Worm (Caenorhabditis elegans): ENCODE data around the gene cyp-35A5.
A peak's percentile ranks its signal among the peaks of the same experiment; 100 is the strongest.

The cyp-35A5 gene

DNA sequence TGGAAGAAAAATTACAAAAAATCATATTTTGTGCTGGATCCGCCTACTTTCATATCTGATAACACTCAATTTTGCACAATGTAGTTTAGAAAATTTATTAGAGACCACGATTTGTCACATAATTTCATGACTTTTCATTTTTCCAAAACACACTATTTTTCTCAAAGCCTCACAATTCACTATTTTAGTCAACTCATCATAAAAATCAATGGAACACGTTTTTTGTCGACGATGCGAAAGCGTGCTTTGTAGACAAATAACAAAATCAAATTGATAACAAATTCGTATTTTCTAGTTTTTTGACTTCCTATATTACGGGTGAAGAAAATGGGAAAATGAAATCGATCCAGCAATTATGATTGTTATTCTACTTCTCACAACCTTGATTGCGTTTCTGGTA, 5.7 kb downstream of the cyp-35A5 start, which contains the start of gene cyp-35B2:
cyp-35B2 (plus strand) TSS at position 301 of the 400 bp plus-strand sequence.
- TF ChIP-seq nhr-48 (tag; optimal IDR thresholded peaks at IDR 0.05): no peak
- TF ChIP-seq hlh-30 (tag; optimal IDR thresholded peaks at IDR 0.05; ENCODE audit: insufficient read depth): no peak
- peak; percentile 34 for TF ChIP-seq nhr-28 (tag; optimal IDR thresholded peaks at IDR 0.05)
- no peak for TF ChIP-seq ceh-20 (GFP tag; IDR thresholded peaks at IDR 0.05)

DNA sequence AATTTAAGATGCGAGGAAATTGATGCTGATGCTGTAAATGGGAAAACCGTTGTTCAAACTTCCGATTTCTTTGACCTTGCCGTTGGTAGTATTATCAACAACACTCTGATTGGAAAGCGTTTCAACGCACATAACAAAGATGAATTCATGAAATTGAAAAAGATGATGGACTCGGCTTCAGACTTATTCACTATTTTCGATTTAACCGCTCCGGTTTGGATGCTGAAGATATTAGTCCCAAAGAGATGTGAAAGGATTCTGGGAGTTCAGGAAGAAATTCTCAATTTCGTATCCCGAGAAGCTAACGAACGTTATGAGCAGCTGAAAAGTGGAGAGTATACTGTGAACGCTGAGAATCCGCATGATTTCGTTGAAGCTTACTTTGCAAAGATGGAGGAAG, 7.2 kb downstream of the cyp-35A5 start:
- TF ChIP-seq mxl-2 (GFP tag; conservative IDR thresholded peaks at IDR 0.05) (no peak), daf-12 (tag; optimal IDR thresholded peaks at IDR 0.05) (no peak), lim-7 (GFP tag; IDR thresholded peaks at IDR 0.05) (no peak), egl-27 (tag; optimal IDR thresholded peaks at IDR 0.05) (no peak), aha-1 (tag) (peak; percentile 97)

DNA sequence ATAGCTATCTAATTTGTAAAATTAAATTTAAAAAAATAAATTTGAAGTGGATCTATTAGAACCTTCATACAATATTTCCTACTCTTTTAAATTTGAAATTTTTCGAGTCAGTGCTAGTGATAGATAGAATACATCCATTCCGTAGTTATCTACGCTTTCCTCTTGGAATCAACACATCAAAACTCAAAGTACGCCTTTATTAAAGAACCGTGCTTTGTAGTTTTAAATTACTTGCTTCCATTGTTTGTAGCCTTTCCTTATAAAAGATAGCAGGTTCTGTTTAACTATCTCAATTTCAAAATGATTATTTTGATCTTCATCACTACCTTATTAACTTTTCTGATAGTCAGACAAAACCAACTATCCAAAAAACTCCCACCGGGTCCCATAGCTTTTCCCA, 8.9 kb downstream of the cyp-35A5 start, which contains the start of gene cyp-35B3:
cyp-35B3 (plus strand) TSS at position 301 of the 400 bp plus-strand sequence.
- TF ChIP-seq mdl-1 (tag; optimal IDR thresholded peaks at IDR 0.05): no peak
- no peak for TF ChIP-seq daf-19 (GFP tag; conservative IDR thresholded peaks at IDR 0.05)
- TF ChIP-seq D1046.2 (GFP tag; IDR thresholded peaks at IDR 0.05): no peak
- TF ChIP-seq nhr-28 (tag; optimal IDR thresholded peaks at IDR 0.05): no peak
- no peak for TF ChIP-seq tag-97 (GFP tag; IDR thresholded peaks at IDR 0.05)
- no peak for TF ChIP-seq F37D6.2 (tag; optimal IDR thresholded peaks at IDR 0.05)
- no peak for TF ChIP-seq hlh-30 (tag; optimal IDR thresholded peaks at IDR 0.05; ENCODE audit: insufficient read depth)
- no peak for TF ChIP-seq lin-29 (GFP tag; IDR thresholded peaks at IDR 0.05)
- TF ChIP-seq lin-15B (tag; optimal IDR thresholded peaks at IDR 0.05): no peak
- no peak for TF ChIP-seq snpc-4 (tag; optimal IDR thresholded peaks at IDR 0.05)
- TF ChIP-seq T26A8.4 (GFP tag; IDR thresholded peaks at IDR 0.05): no peak
- TF ChIP-seq ama-1 (optimal IDR thresholded peaks at IDR 0.05): no peak
- no peak for TF ChIP-seq Y105C5A.15 (GFP tag; IDR thresholded peaks at IDR 0.05)
- no peak for TF ChIP-seq nhr-42 (GFP tag; IDR thresholded peaks at IDR 0.05)
- TF ChIP-seq nhr-48 (tag; optimal IDR thresholded peaks at IDR 0.05): no peak
- no peak for TF ChIP-seq lin-1 (GFP tag; IDR thresholded peaks at IDR 0.05)
- TF ChIP-seq lin-39 (tag; optimal IDR thresholded peaks at IDR 0.05): no peak
- no peak for TF ChIP-seq skn-1 (tag; optimal IDR thresholded peaks at IDR 0.05)
- TF ChIP-seq F44E2.7 (GFP tag; IDR thresholded peaks at IDR 0.05): no peak
- TF ChIP-seq dmd-8 (GFP tag; IDR thresholded peaks at IDR 0.05): no peak

DNA sequence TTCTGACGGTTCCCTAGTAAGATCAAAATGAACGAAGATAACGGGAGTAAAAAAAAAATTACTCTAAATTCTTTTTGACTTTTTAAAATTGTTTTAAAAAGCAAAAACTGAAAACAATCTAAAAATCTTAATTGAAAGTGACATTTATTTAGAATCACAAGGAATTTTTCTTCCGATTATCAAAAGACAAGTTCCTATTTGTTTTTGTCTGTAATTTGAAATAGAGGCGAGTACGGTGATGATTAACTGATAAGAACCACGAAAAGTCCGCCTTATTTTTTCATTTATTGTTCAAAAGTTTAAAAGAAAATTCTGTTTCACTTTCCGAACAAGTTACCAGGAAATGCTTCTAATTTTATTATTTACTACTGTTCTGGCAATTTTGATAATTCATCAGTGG, 13.6 kb downstream of the cyp-35A5 start, which contains the start of gene dach-1:
dach-1 (plus strand) TSS at position 301 of the 400 bp plus-strand sequence.
- no peak for TF ChIP-seq nhr-42 (GFP tag; IDR thresholded peaks at IDR 0.05)
- TF ChIP-seq F49E8.2 (tag; optimal IDR thresholded peaks at IDR 0.05; ENCODE audit: borderline replicate concordance): no peak
- no peak for TF ChIP-seq tag-97 (GFP tag; IDR thresholded peaks at IDR 0.05)
- no peak for TF ChIP-seq daf-16 (GFP tag; optimal IDR thresholded peaks at IDR 0.05)
- TF ChIP-seq daf-16 (tag; optimal IDR thresholded peaks at IDR 0.05): peak; percentile 66
- peak; percentile 65 for TF ChIP-seq aha-1 (tag)
- no peak for TF ChIP-seq zfp-3 (GFP tag; conservative IDR thresholded peaks at IDR 0.05)
- no peak for TF ChIP-seq mxl-2 (GFP tag; conservative IDR thresholded peaks at IDR 0.05)
- no peak for TF ChIP-seq nhr-10 (tag; optimal IDR thresholded peaks at IDR 0.05)
- TF ChIP-seq fos-1 (tag; optimal IDR thresholded peaks at IDR 0.05): no peak
- TF ChIP-seq ces-1 (GFP tag; optimal IDR thresholded peaks at IDR 0.05): no peak
- TF ChIP-seq D1046.2 (GFP tag; IDR thresholded peaks at IDR 0.05): no peak

DNA sequence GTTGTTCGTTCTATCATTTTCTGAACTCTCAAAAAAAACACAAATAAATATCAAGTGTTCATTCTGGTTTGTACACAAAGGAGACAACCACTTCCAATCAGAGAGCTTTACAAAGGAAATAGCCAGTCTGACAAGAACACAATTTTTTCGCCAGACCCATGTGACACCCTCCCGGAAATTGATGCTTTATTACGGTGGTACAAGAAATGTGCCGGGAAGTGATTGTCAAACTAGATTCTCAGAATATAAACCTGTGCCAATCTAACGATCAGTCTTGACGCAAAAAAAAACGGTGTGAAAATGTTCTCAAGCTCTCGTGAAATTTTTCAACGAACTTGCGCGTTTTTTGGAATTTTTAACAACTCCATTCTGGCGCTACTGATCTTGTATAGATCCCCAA, 17.6 kb downstream of the cyp-35A5 start, which contains the start of gene str-247:
str-247 (plus strand) TSS at position 301 of the 400 bp plus-strand sequence.
- TF ChIP-seq php-3 (GFP tag; IDR thresholded peaks at IDR 0.05) (no peak), sdz-12 (GFP tag; optimal IDR thresholded peaks at IDR 0.05) (no peak), rbr-2 (tag; optimal IDR thresholded peaks at IDR 0.05) (no peak), zag-1 (tag; optimal IDR thresholded peaks at IDR 0.05) (no peak), zfp-2 (tag; optimal IDR thresholded peaks at IDR 0.05) (no peak), egl-27 (tag; optimal IDR thresholded peaks at IDR 0.05) (no peak), egl-43 (GFP tag; IDR thresholded peaks at IDR 0.05) (no peak), unc-62 (GFP tag; optimal IDR thresholded peaks at IDR 0.05 in 1 of 2) (no peak), unc-62 (tag; optimal IDR thresholded peaks at IDR 0.05) (no peak), nhr-11 (tag; optimal IDR thresholded peaks at IDR 0.05) (no peak), lin-1 (GFP tag; IDR thresholded peaks at IDR 0.05) (no peak), nhr-237 (tag; optimal IDR thresholded peaks at IDR 0.05) (no peak), mxl-3 (GFP tag; optimal IDR thresholded peaks at IDR 0.05) (no peak), ces-1 (GFP tag; optimal IDR thresholded peaks at IDR 0.05) (no peak), F10B5.3 (tag; optimal IDR thresholded peaks at IDR 0.05) (no peak), daf-8 (GFP tag; IDR thresholded peaks at IDR 0.05) (no peak), madf-5 (GFP tag; IDR thresholded peaks at IDR 0.05) (no peak), unc-39 (tag; optimal IDR thresholded peaks at IDR 0.05) (no peak)
